Worm (Caenorhabditis elegans): ENCODE results near the gene unc-22.

unc-22 gene

DNA sequence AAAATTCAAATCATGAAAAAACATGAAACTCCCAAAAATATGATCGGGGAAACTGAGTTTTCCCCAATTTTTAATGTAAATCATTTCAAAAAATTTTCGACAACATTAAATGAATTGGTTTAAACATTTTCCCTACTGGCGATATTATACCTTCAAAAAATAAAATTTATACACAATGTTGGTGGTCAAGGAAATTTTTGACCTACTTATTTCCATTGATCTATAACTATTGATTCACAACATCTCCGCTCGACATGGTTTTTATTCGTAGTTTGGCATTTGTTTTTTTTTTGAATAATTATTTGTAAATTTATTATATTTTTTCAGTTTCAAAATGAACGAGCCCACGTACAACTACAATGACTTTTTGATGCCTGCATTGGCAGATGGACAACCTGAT, 60.5 kb downstream of the unc-22 start, which contains the start of gene tbx-36:
Gene tbx-36, plus strand, starts transcription at position 301 of the 400 bp plus-strand sequence.
- TF ChIP-seq R02D3.7 (tag; optimal IDR thresholded peaks at IDR 0.05) (no peak), nhr-237 (tag; optimal IDR thresholded peaks at IDR 0.05) (no peak), sea-2 (GFP tag; optimal IDR thresholded peaks at IDR 0.05) (no peak), daf-12 (tag; optimal IDR thresholded peaks at IDR 0.05) (no peak), eor-1 (tag; optimal IDR thresholded peaks at IDR 0.05) (no peak), pqm-1 (tag; optimal IDR thresholded peaks at IDR 0.05) (no peak), nhr-76 (tag; optimal IDR thresholded peaks at IDR 0.05) (no peak), mml-1 (tag; optimal IDR thresholded peaks at IDR 0.05) (no peak), fos-1 (tag; optimal IDR thresholded peaks at IDR 0.05) (no peak), ztf-4 (tag; optimal IDR thresholded peaks at IDR 0.05) (no peak), aly-2 (tag; optimal IDR thresholded peaks at IDR 0.05) (no peak), lin-39 (tag; optimal IDR thresholded peaks at IDR 0.05) (no peak), unc-62 (GFP tag; optimal IDR thresholded peaks at IDR 0.05) (no peak)

ce11 chrIV:11949717-11950116, 61.1 kb downstream of the unc-22 start, which contains the start of gene hdl-1:
Gene hdl-1, minus strand, starts transcription at chrIV:11949817.
- TF ChIP-seq sea-2 (GFP tag; optimal IDR thresholded peaks at IDR 0.05) = no peak

- TF ChIP-seq sea-2 (GFP tag; optimal IDR thresholded peaks at IDR 0.05) (no peak), R02D3.7 (tag; optimal IDR thresholded peaks at IDR 0.05) (no peak), nhr-25 (tag; optimal IDR thresholded peaks at IDR 0.05) (no peak), egl-27 (tag; optimal IDR thresholded peaks at IDR 0.05) (no peak), tbx-2 (tag; optimal IDR thresholded peaks at IDR 0.05) (no peak), nhr-12 (tag; optimal IDR thresholded peaks at IDR 0.05) (no peak), zag-1 (tag; optimal IDR thresholded peaks at IDR 0.05) (no peak)
Observed at ce11 chrIV:11945621-11946020, 65.2 kb downstream of the unc-22 start, which contains the start of gene ZK829.3. Gene ZK829.3, minus strand, starts transcription at chrIV:11945721.

DNA sequence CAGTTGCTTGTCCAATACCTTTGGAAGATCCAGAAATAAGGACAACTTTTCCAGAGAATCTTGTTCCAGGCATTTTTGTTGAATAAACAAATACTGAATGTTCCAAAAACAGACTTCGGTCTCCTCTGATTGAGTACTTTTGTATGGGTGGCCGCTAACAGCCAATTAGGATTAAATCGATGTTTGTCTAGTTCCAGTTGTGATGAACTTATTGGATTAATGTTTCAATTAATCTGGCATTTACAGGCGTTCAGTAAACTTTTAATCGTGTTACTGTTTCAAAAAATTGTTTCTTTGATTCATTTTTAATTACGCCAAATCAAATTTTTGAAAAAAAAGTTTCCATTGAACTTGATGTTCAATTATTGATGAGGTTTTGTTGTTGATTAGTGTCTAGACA, 68.5 kb downstream of the unc-22 start, which contains the start of gene ZK829.1:
Gene ZK829.1, minus strand, starts transcription at position 101 of the 400 bp plus-strand sequence.
- TF ChIP-seq fos-1 (tag; optimal IDR thresholded peaks at IDR 0.05) (no peak), mdl-1 (tag; optimal IDR thresholded peaks at IDR 0.05) (no peak), ztf-11 (tag; optimal IDR thresholded peaks at IDR 0.05) (no peak), elt-1 (tag; optimal IDR thresholded peaks at IDR 0.05) (no peak), lsy-12 (tag; optimal IDR thresholded peaks at IDR 0.05) (no peak), eor-1 (tag; optimal IDR thresholded peaks at IDR 0.05) (no peak), ceh-28 (tag; optimal IDR thresholded peaks at IDR 0.05) (no peak), ceh-16 (tag; optimal IDR thresholded peaks at IDR 0.05) (no peak), nhr-23 (tag; optimal IDR thresholded peaks at IDR 0.05) (no peak), ceh-82 (tag; optimal IDR thresholded peaks at IDR 0.05) (no peak), elt-2 (tag; optimal IDR thresholded peaks at IDR 0.05) (no peak), egl-27 (tag; optimal IDR thresholded peaks at IDR 0.05) (no peak), zag-1 (tag; optimal IDR thresholded peaks at IDR 0.05) (no peak), lin-15B (tag; optimal IDR thresholded peaks at IDR 0.05) (no peak), unc-39 (tag; optimal IDR thresholded peaks at IDR 0.05) (no peak), nhr-43 (tag; optimal IDR thresholded peaks at IDR 0.05; ENCODE audit: poor library complexity, severe bottlenecking) (no peak), elt-3 (tag; optimal IDR thresholded peaks at IDR 0.05) (no peak), aly-2 (tag; optimal IDR thresholded peaks at IDR 0.05) (no peak)

- TF ChIP-seq sea-2 (GFP tag; optimal IDR thresholded peaks at IDR 0.05) (no peak), egl-27 (tag; optimal IDR thresholded peaks at IDR 0.05) (no peak), fkh-2 (tag; optimal IDR thresholded peaks at IDR 0.05) (no peak), nhr-43 (tag; optimal IDR thresholded peaks at IDR 0.05; ENCODE audit: poor library complexity, severe bottlenecking) (peak; percentile 44), nhr-23 (tag; optimal IDR thresholded peaks at IDR 0.05) (no peak), ceh-16 (tag; optimal IDR thresholded peaks at IDR 0.05) (no peak), ztf-4 (tag; optimal IDR thresholded peaks at IDR 0.05) (no peak)
Observed at ce11 chrIV:11938554-11938953, 72.3 kb downstream of the unc-22 start.

ce11 chrIV:11937087-11937486, 73.7 kb downstream of the unc-22 start, which contains the start of gene slc-5A12:
Gene slc-5A12, plus strand, starts transcription at chrIV:11937419.
- TF ChIP-seq lin-39 (tag; optimal IDR thresholded peaks at IDR 0.05) (no peak), lsy-12 (tag; optimal IDR thresholded peaks at IDR 0.05) (no peak), aly-2 (tag; optimal IDR thresholded peaks at IDR 0.05) (no peak), skn-1 (tag; optimal IDR thresholded peaks at IDR 0.05) (no peak), tbx-2 (tag; optimal IDR thresholded peaks at IDR 0.05) (no peak), nhr-67 (tag; optimal IDR thresholded peaks at IDR 0.05) (no peak)
